Fruit fly (Drosophila melanogaster) whole organism: ENCODE results near the gene Msr-110.

Source experiments
- CG8478 ChIP-seq: fragments of >200 bp; optimal IDR thresholded peaks from 2 replicates; lab custom pipeline; 2018; ENCODE audit warnings: inconsistent platforms
- EcR ChIP-seq, 2 experiments: fragments of >200 bp; optimal IDR thresholded peaks; 2 replicates each; lab custom pipeline; 2017; ENCODE audit warnings: missing biosample characterization in 2 of 2, missing genetic modification characterization in 2 of 2, missing genetic modification reagents in 2 of 2
- pan ChIP-seq: fragments of >200 bp; optimal IDR thresholded peaks from 2 replicates; lab custom pipeline; 2017
- psq ChIP-seq: fragments of >200 bp; optimal IDR thresholded peaks from 2 replicates; lab custom pipeline; 2017
- usp ChIP-seq: fragments of >200 bp; optimal IDR thresholded peaks from 2 replicates; lab custom pipeline; 2017; ENCODE audit warnings: missing biosample characterization, missing genetic modification characterization, mixed read lengths

dm6 chr3L:5571051-5571450, 6.1 kb downstream of the Msr-110 start:
- TF ChIP-seq psq (lab: Kevin White, UChicago) (no peak), usp (no peak), pan (no peak), CG8478 (lab: Kevin White, UChicago) (no peak), EcR (GFP tag; optimal IDR thresholded peaks at IDR 0.05; lab: Kevin White, UChicago) (no peak)
